Worm (Caenorhabditis elegans) whole organism, L3 larva: ENCODE data around the gene srx-108.
A peak's percentile ranks its signal among the peaks of the same experiment; 100 is the strongest.

Source experiments
- R02D3.7 ChIP-seq: fragments of 150-350 bp; optimal IDR thresholded peaks from 2 replicates; lab custom pipeline; 2014; ENCODE audit warnings: missing biosample characterization, missing genetic modification characterization
- aly-2 ChIP-seq: fragments of 150-350 bp; optimal IDR thresholded peaks from 2 replicates; lab custom pipeline; 2014; ENCODE audit warnings: missing biosample characterization, missing genetic modification characterization
- ama-1 ChIP-seq: fragments of 150-350 bp; optimal IDR thresholded peaks from 2 replicates; lab custom pipeline; 2018
- ceh-16 ChIP-seq: sonication (generic microtip); optimal IDR thresholded peaks from 2 replicates; lab custom pipeline; 2017; ENCODE audit warnings: missing biosample characterization, missing genetic modification characterization
- ceh-82 ChIP-seq: fragments of 150-350 bp; optimal IDR thresholded peaks from 2 replicates; lab custom pipeline; 2014; ENCODE audit warnings: missing biosample characterization, missing genetic modification characterization
- daf-12 ChIP-seq: fragments of 150-350 bp; optimal IDR thresholded peaks from 2 replicates; lab custom pipeline; 2014; ENCODE audit warnings: missing biosample characterization, missing genetic modification reagents, missing genetic modification characterization
- egl-27 ChIP-seq: sonication (generic microtip); optimal IDR thresholded peaks from 4 replicates; lab custom pipeline; 2017; ENCODE audit warnings: missing biosample characterization, missing genetic modification reagents, missing genetic modification characterization
- egl-5 ChIP-seq: fragments of 150-350 bp; optimal IDR thresholded peaks from 2 replicates; lab custom pipeline; 2017; ENCODE audit warnings: missing biosample characterization, missing genetic modification reagents, missing genetic modification characterization, inconsistent platforms
- elt-1 ChIP-seq: fragments of 150-350 bp; optimal IDR thresholded peaks from 2 replicates; lab custom pipeline; 2014; ENCODE audit warnings: missing biosample characterization, missing genetic modification characterization
- elt-3 ChIP-seq, 3 experiments: fragments of 150-350 bp in 1 of 3; sonication (generic microtip) in 2 of 3; optimal IDR thresholded peaks; 2 replicates in 2 of 3; 4 replicates in 1 of 3; lab custom pipeline; 2014 to 2017; ENCODE audit warnings: missing biosample characterization in 3 of 3, missing genetic modification characterization in 3 of 3
- eor-1 ChIP-seq, 2 experiments: fragments of 150-350 bp; optimal IDR thresholded peaks; 2 replicates each; lab custom pipeline; 2014 to 2018; ENCODE audit warnings: missing biosample characterization in 2 of 2, missing genetic modification characterization in 2 of 2
- fkh-10 ChIP-seq: sonication (generic microtip); optimal IDR thresholded peaks from 2 replicates; lab custom pipeline; 2017; ENCODE audit warnings: missing biosample characterization, missing genetic modification reagents, missing genetic modification characterization
- hmg-11 ChIP-seq: sonication (generic microtip); optimal IDR thresholded peaks from 2 replicates; lab custom pipeline; 2016; ENCODE audit warnings: missing genetic modification characterization, missing compliant biosample characterization
- jun-1 ChIP-seq: fragments of 150-350 bp; optimal IDR thresholded peaks from 2 replicates; lab custom pipeline; 2014; ENCODE audit warnings: missing biosample characterization, missing genetic modification reagents, missing genetic modification characterization
- lin-15B ChIP-seq: fragments of 150-350 bp; optimal IDR thresholded peaks from 2 replicates; lab custom pipeline; 2014; ENCODE audit warnings: missing biosample characterization, missing genetic modification characterization
- lin-39 ChIP-seq: fragments of 150-350 bp; optimal IDR thresholded peaks from 2 replicates; lab custom pipeline; 2018; ENCODE audit warnings: missing biosample characterization, missing genetic modification reagents, missing genetic modification characterization
- lsy-12 ChIP-seq: sonication (generic microtip); optimal IDR thresholded peaks from 2 replicates; lab custom pipeline; 2016; ENCODE audit warnings: mild to moderate bottlenecking, missing genetic modification characterization, missing compliant biosample characterization
- nfya-1 ChIP-seq: sonication (generic microtip); optimal IDR thresholded peaks from 2 replicates; lab custom pipeline; 2017; ENCODE audit warnings: missing genetic modification characterization, mild to moderate bottlenecking, missing compliant biosample characterization, antibody characterized with exemption, moderate library complexity; ENCODE audit not compliant: insufficient read depth
- nhr-11 ChIP-seq: fragments of 150-350 bp; optimal IDR thresholded peaks from 2 replicates; lab custom pipeline; 2014; ENCODE audit warnings: missing biosample characterization, missing genetic modification characterization
- nhr-12 ChIP-seq: fragments of 150-350 bp; optimal IDR thresholded peaks from 2 replicates; lab custom pipeline; 2014; ENCODE audit warnings: missing biosample characterization, missing genetic modification characterization
- nhr-23 ChIP-seq: fragments of 150-350 bp; optimal IDR thresholded peaks from 2 replicates; lab custom pipeline; 2014; ENCODE audit warnings: missing biosample characterization, missing genetic modification reagents, missing genetic modification characterization
- nhr-237 ChIP-seq: fragments of 150-350 bp; optimal IDR thresholded peaks from 2 replicates; lab custom pipeline; 2014; ENCODE audit warnings: missing biosample characterization, missing genetic modification characterization
- nhr-25 ChIP-seq: sonication (generic microtip); optimal IDR thresholded peaks from 2 replicates; lab custom pipeline; 2017; ENCODE audit warnings: missing biosample characterization, missing genetic modification characterization
- nhr-43 ChIP-seq: sonication (generic microtip); optimal IDR thresholded peaks from 2 replicates; lab custom pipeline; 2016; ENCODE audit warnings: mild to moderate bottlenecking, missing genetic modification characterization, missing compliant biosample characterization; ENCODE audit not compliant: poor library complexity, severe bottlenecking
- nhr-76 ChIP-seq: fragments of 150-350 bp; sonication (generic microtip); optimal IDR thresholded peaks from 5 replicates; lab custom pipeline; 2014; ENCODE audit warnings: missing biosample characterization, missing genetic modification characterization
- nhr-77 ChIP-seq: fragments of 150-350 bp; optimal IDR thresholded peaks from 2 replicates; lab custom pipeline; 2014; ENCODE audit warnings: missing biosample characterization, missing genetic modification characterization
- pha-4 ChIP-seq: fragments of 150-350 bp; optimal IDR thresholded peaks from 2 replicates; lab custom pipeline; 2014; ENCODE audit warnings: missing biosample characterization, missing genetic modification reagents, missing genetic modification characterization
- pqm-1 ChIP-seq: fragments of 150-350 bp; optimal IDR thresholded peaks from 2 replicates; lab custom pipeline; 2017; ENCODE audit warnings: missing biosample characterization, missing genetic modification characterization, inconsistent platforms
- sea-2 ChIP-seq: fragments of 150-350 bp; sonication (generic microtip); optimal IDR thresholded peaks from 4 replicates; lab custom pipeline; 2014; ENCODE audit warnings: missing biosample characterization, missing genetic modification reagents, missing genetic modification characterization
- snpc-4 ChIP-seq: fragments of 150-350 bp; optimal IDR thresholded peaks from 2 replicates; lab custom pipeline; 2014; ENCODE audit warnings: missing biosample characterization, missing genetic modification characterization
- unc-39 ChIP-seq: sonication (generic microtip); optimal IDR thresholded peaks from 4 replicates; lab custom pipeline; 2017; ENCODE audit warnings: missing biosample characterization, missing genetic modification characterization
- unc-62 ChIP-seq: fragments of 150-350 bp; sonication (generic microtip); optimal IDR thresholded peaks from 4 replicates; lab custom pipeline; 2014; ENCODE audit warnings: missing biosample characterization, missing genetic modification reagents, missing genetic modification characterization
- ztf-11 ChIP-seq: fragments of 150-350 bp; optimal IDR thresholded peaks from 2 replicates; lab custom pipeline; 2014; ENCODE audit warnings: missing biosample characterization, missing genetic modification characterization

The srx-108 gene

DNA sequence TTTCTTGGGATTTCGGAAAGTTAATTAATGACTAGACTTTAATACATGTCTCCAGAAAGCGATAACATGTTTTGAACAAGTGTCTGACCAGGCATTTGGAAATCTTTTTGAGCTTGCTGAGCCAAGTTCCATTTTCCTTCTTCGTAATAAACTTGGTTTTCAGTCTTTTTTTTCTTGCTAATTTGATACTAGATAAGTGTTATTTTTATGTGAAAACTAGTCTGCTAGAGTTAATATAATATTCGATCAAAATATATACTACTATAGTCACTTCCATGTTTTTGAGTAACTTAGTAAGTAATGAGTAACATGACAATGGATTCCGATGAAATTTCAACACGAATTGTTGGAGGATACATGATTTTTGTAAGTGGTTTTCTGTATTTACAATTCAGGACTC lies 3.8 kb downstream of the srx-108 start, which contains the start of gene srx-110:
TSS of gene srx-110 (plus strand) at position 301 of the 400 bp plus-strand sequence.
- no peak for TF ChIP-seq lin-15B (tag; lab: Kevin White, UChicago)
- TF ChIP-seq nhr-237 (tag; lab: Kevin White, UChicago) = no peak
- no peak for TF ChIP-seq lsy-12 (tag; lab: Kevin White, UChicago)
- no peak for TF ChIP-seq elt-3 (tag; optimal IDR thresholded peaks at IDR 0.05; lab: Kevin White, UChicago)
- no peak for TF ChIP-seq fkh-10
- TF ChIP-seq unc-62 (GFP tag; lab: Kevin White, UChicago) = no peak
- no peak for TF ChIP-seq egl-5 (tag; lab: Kevin White, UChicago)
- no peak for TF ChIP-seq ama-1
- no peak for TF ChIP-seq pqm-1 (tag; lab: Kevin White, UChicago)
- TF ChIP-seq nhr-77 (tag; lab: Kevin White, UChicago) = no peak
- TF ChIP-seq eor-1 (tag; optimal IDR thresholded peaks at IDR 0.05; lab: Kevin White, UChicago) = no peak
- no peak for TF ChIP-seq nhr-43 (tag; lab: Kevin White, UChicago)
- no peak for TF ChIP-seq nfya-1
- TF ChIP-seq, all 47 proteins: peak for 0

DNA sequence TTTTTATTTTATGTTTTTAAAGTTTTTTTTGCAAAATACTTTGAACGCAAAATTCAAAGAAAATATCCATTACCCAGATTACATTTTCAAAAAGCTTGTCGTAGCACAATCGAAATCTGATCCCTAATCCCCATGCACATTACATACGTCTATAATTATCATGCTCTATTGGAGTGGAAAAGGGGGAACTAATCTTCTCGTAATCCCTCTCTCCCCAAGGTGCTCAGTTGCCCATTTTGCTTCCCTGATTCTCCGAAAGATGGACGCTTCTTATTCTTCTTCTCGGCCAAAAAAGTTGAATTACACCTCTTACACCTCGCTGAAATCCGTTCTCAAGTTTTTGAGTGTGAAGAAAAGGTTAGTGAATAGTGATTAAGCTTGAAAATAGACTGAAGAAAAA lies 5.6 kb downstream of the srx-108 start, which contains the start of gene fbxc-53:
TSS of gene fbxc-53 (plus strand) at position 245 of the 400 bp plus-strand sequence.
- no peak for TF ChIP-seq nhr-11 (tag; lab: Kevin White, UChicago)
- no peak for TF ChIP-seq snpc-4 (tag; lab: Kevin White, UChicago)
- no peak for TF ChIP-seq egl-27 (tag; lab: Kevin White, UChicago)
- TF ChIP-seq egl-5 (tag; lab: Kevin White, UChicago) = no peak
- no peak for TF ChIP-seq ceh-82
- TF ChIP-seq pqm-1 (tag; lab: Kevin White, UChicago) = no peak
- no peak for TF ChIP-seq daf-12 (tag; lab: Kevin White, UChicago)
- no peak for TF ChIP-seq nhr-23
- TF ChIP-seq aly-2 (tag; lab: Kevin White, UChicago) = no peak
- TF ChIP-seq nhr-12 = no peak
- no peak for TF ChIP-seq unc-39 (tag; lab: Kevin White, UChicago)
- TF ChIP-seq ztf-11 (tag; lab: Kevin White, UChicago) = no peak
- no peak for TF ChIP-seq eor-1 (tag; optimal IDR thresholded peaks at IDR 0.05; lab: Kevin White, UChicago)
- no peak for TF ChIP-seq nhr-25
- TF ChIP-seq jun-1 (tag; lab: Kevin White, UChicago) = no peak
- no peak for TF ChIP-seq lin-39 (tag; lab: Kevin White, UChicago)

DNA sequence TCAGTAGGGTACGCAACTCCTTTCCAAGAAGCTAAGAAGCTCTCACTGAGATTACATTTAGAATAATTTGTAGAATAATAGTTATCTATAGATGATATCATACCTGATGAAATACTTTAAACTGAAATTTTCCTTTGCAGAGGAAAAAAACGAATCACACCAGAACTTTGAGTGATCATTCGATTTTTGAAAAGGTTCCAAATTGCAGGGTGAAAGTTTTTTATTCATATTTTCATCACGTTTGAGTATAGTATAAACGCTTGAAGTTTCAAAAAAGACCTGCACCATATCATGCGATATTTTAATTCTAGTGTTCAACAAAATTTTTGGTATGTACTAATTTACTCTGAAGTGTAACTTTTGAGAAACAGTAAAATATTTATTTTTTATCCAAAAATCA lies 9.2 kb downstream of the srx-108 start, which contains the start of gene srh-100:
TSS of gene srh-100 (minus strand) at position 101 of the 400 bp plus-strand sequence.
- TF ChIP-seq eor-1 (tag; optimal IDR thresholded peaks at IDR 0.05; lab: Kevin White, UChicago) = no peak

DNA sequence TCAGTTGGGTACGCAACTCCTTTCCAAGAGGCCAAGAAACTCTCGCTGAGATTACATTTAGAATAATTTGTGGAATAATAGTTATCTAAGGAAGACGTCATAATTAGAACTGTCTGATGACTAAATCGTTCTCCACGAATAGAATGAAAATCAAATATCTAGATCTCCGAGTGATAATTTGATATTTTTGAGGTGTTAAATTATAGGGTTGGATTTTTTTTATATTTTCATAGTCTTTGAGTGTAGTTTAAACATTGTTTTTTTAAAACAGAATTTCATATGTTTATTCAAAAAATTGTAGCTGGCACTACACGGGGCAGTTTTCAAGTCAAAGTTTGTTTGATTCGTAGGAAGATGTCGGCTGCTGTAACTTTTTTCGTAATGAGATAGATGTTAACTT lies 11.0 kb downstream of the srx-108 start, which contains the start of gene srh-99:
TSS of gene srh-99 (minus strand) at position 101 of the 400 bp plus-strand sequence.
- TF ChIP-seq R02D3.7 = no peak
- TF ChIP-seq hmg-11 (tag; lab: Kevin White, UChicago) = no peak
- TF ChIP-seq ceh-16 (tag; lab: Kevin White, UChicago) = no peak
- no peak for TF ChIP-seq lin-15B (tag; lab: Kevin White, UChicago)
- no peak for TF ChIP-seq nhr-23
- TF ChIP-seq daf-12 (tag; lab: Kevin White, UChicago) = no peak
- no peak for TF ChIP-seq nhr-76 (tag; lab: Kevin White, UChicago)
- no peak for TF ChIP-seq nhr-11 (tag; lab: Kevin White, UChicago)

- TF ChIP-seq egl-27 (tag; lab: Kevin White, UChicago) (no peak), unc-62 (GFP tag; lab: Kevin White, UChicago) (no peak), sea-2 (GFP tag; lab: Kevin White, UChicago) (no peak), nhr-25 (peak; percentile 45), pha-4 (tag; lab: Kevin White, UChicago) (no peak), elt-1 (tag; lab: Kevin White, UChicago) (no peak)
These were observed 11.5 kb downstream of the srx-108 start, which contains the start of gene fbxc-52 for ce11 chrII:3716961-3717360. TSS of gene fbxc-52 (plus strand) at chrII:3717261.
